Worm (Caenorhabditis elegans): ENCODE data around the gene mps-4.

- TF ChIP-seq ceh-83 (GFP tag; optimal IDR thresholded peaks at IDR 0.05) (no peak), unc-62 (GFP tag; optimal IDR thresholded peaks at IDR 0.05) (no peak), nhr-76 (tag; optimal IDR thresholded peaks at IDR 0.05) (no peak), lin-13 (tag; optimal IDR thresholded peaks at IDR 0.05) (no peak), flh-1 (GFP tag; optimal IDR thresholded peaks at IDR 0.05) (no peak), elt-3 (tag; optimal IDR thresholded peaks at IDR 0.05) (no peak), unc-39 (tag; optimal IDR thresholded peaks at IDR 0.05) (no peak), unc-120 (tag; optimal IDR thresholded peaks at IDR 0.05; ENCODE audit: poor library complexity, severe bottlenecking) (no peak)
Observed at ce11 chrIII:8320183-8320582, 48.6 kb upstream of the mps-4 start, which contains the start of gene F10E9.10.
